Worm (Caenorhabditis elegans): ENCODE data around the gene chw-1.

The chw-1 gene

ce11 chrV:10489998-10490397, 27.9 kb downstream of the chw-1 start, which contains the start of gene ncx-5:
ncx-5 (minus strand) TSS chrV:10490098.
- TF ChIP-seq ceh-82 (tag; optimal IDR thresholded peaks at IDR 0.05) (no peak), lin-39 (tag; optimal IDR thresholded peaks at IDR 0.05) (no peak), ztf-4 (tag; optimal IDR thresholded peaks at IDR 0.05) (no peak), gmeb-1 (tag; optimal IDR thresholded peaks at IDR 0.05) (no peak), nhr-11 (tag; optimal IDR thresholded peaks at IDR 0.05) (no peak), nhr-12 (tag; optimal IDR thresholded peaks at IDR 0.05) (no peak), lin-11 (tag; optimal IDR thresholded peaks at IDR 0.05) (no peak), sma-9 (GFP tag; optimal IDR thresholded peaks at IDR 0.05) (no peak), sma-9 (tag; optimal IDR thresholded peaks at IDR 0.05) (no peak), snpc-4 (tag; optimal IDR thresholded peaks at IDR 0.05) (no peak), lin-13 (GFP tag; optimal IDR thresholded peaks at IDR 0.05) (no peak), mab-5 (tag; optimal IDR thresholded peaks at IDR 0.05) (no peak), nhr-21 (tag; optimal IDR thresholded peaks at IDR 0.05) (no peak), unc-39 (tag; optimal IDR thresholded peaks at IDR 0.05) (no peak), nhr-237 (tag; optimal IDR thresholded peaks at IDR 0.05) (no peak), egl-27 (tag; optimal IDR thresholded peaks at IDR 0.05) (no peak), aly-2 (tag; optimal IDR thresholded peaks at IDR 0.05) (no peak), ztf-1 (GFP tag; conservative IDR thresholded peaks at IDR 0.05) (no peak), unc-55 (GFP tag; optimal IDR thresholded peaks at IDR 0.05) (no peak), lsy-2 (tag; optimal IDR thresholded peaks at IDR 0.05) (no peak)

ce11 chrV:10491443-10491842, 29.4 kb downstream of the chw-1 start, which contains the start of gene aqp-5:
aqp-5 (plus strand) TSS chrV:10491743.
- no peak for TF ChIP-seq nhr-77 (tag; optimal IDR thresholded peaks at IDR 0.05)
- no peak for TF ChIP-seq snpc-4 (tag; optimal IDR thresholded peaks at IDR 0.05)
- TF ChIP-seq alr-1 (tag; optimal IDR thresholded peaks at IDR 0.05), result no peak
- no peak for TF ChIP-seq ztf-1 (GFP tag; conservative IDR thresholded peaks at IDR 0.05)
- no peak for TF ChIP-seq F13H6.1 (tag; optimal IDR thresholded peaks at IDR 0.05)
- no peak for TF ChIP-seq zag-1 (tag; optimal IDR thresholded peaks at IDR 0.05)
- TF ChIP-seq gmeb-1 (tag; optimal IDR thresholded peaks at IDR 0.05), result no peak
- no peak for TF ChIP-seq ceh-16 (tag; optimal IDR thresholded peaks at IDR 0.05)
- no peak for TF ChIP-seq mdl-1 (tag; optimal IDR thresholded peaks at IDR 0.05)
- TF ChIP-seq nhr-10 (tag; optimal IDR thresholded peaks at IDR 0.05), result no peak
- TF ChIP-seq nhr-11 (tag; optimal IDR thresholded peaks at IDR 0.05), result no peak
- TF ChIP-seq fos-1 (tag; optimal IDR thresholded peaks at IDR 0.05), result no peak
- no peak for TF ChIP-seq unc-39 (tag; optimal IDR thresholded peaks at IDR 0.05)

- peak; percentile 26 for TF ChIP-seq sma-9 (GFP tag; optimal IDR thresholded peaks at IDR 0.05)
- no peak for TF ChIP-seq sma-9 (tag; optimal IDR thresholded peaks at IDR 0.05)
- peak; percentile 64 for TF ChIP-seq fos-1 (tag; optimal IDR thresholded peaks at IDR 0.05)
- peak; percentile 23 for TF ChIP-seq gmeb-1 (tag; optimal IDR thresholded peaks at IDR 0.05)
- TF ChIP-seq blmp-1 (tag; optimal IDR thresholded peaks at IDR 0.05; ENCODE audit: insufficient read depth), result no peak
- TF ChIP-seq nhr-6 (tag; optimal IDR thresholded peaks at IDR 0.05), result no peak
These were observed 31.1 kb downstream of the chw-1 start, which contains the start of gene ugt-33 for ce11 chrV:10493150-10493549. ugt-33 (plus strand) TSS chrV:10493409.

ce11 chrV:10496733-10497132, 34.7 kb downstream of the chw-1 start, which contains the start of gene C35A5.4:
C35A5.4 (plus strand) TSS chrV:10497033.
- TF ChIP-seq sem-4 (tag; optimal IDR thresholded peaks at IDR 0.05) (no peak), nhr-25 (tag; optimal IDR thresholded peaks at IDR 0.05) (no peak), nhr-23 (tag; optimal IDR thresholded peaks at IDR 0.05) (no peak), elt-1 (tag; optimal IDR thresholded peaks at IDR 0.05) (no peak), unc-39 (tag; optimal IDR thresholded peaks at IDR 0.05) (no peak), nhr-129 (tag; optimal IDR thresholded peaks at IDR 0.05) (no peak), lsy-2 (tag; optimal IDR thresholded peaks at IDR 0.05) (no peak), nhr-6 (tag; optimal IDR thresholded peaks at IDR 0.05) (no peak), F13H6.1 (tag; optimal IDR thresholded peaks at IDR 0.05) (no peak), elt-3 (tag; optimal IDR thresholded peaks at IDR 0.05) (no peak), ztf-11 (tag; optimal IDR thresholded peaks at IDR 0.05) (no peak), skn-1 (tag; optimal IDR thresholded peaks at IDR 0.05) (no peak), dmd-4 (tag; optimal IDR thresholded peaks at IDR 0.05) (no peak), mbf-1 (tag; optimal IDR thresholded peaks at IDR 0.05) (no peak), R02D3.7 (tag; optimal IDR thresholded peaks at IDR 0.05) (no peak), zag-1 (tag; optimal IDR thresholded peaks at IDR 0.05) (no peak)

All from whole organism, L2 larva.